Fruit fly (Drosophila melanogaster) whole organism, embryonic: Measurements from ENCODE around the gene RhoGDI.

ENCODE experiments used
- Ada2b ChIP-seq: fragments of 200-800 bp; sonication (Bioruptor generic); IDR thresholded peaks from 2 replicates; pipeline ENCODE4 v1.3.6; 2022; ENCODE audit warnings: missing biosample characterization, missing genetic modification characterization
- Asciz ChIP-seq: fragments of 200-800 bp; sonication (Bioruptor generic); optimal IDR thresholded peaks from 2 replicates; lab custom pipeline; 2017; ENCODE audit warnings: missing biosample characterization, mild to moderate bottlenecking, missing genetic modification characterization, missing genetic modification reagents
- CG10209 ChIP-seq: fragments of 200-800 bp; sonication (Bioruptor generic); optimal IDR thresholded peaks from 3 replicates; lab custom pipeline; 2017; ENCODE audit warnings: missing biosample characterization, mild to moderate bottlenecking, missing genetic modification characterization, missing genetic modification reagents
- CG11504 ChIP-seq: fragments of 200-800 bp; sonication (Bioruptor generic); optimal IDR thresholded peaks from 3 replicates; lab custom pipeline; 2019; ENCODE audit warnings: missing biosample characterization, mild to moderate bottlenecking, missing genetic modification characterization, moderate library complexity
- CG11695 ChIP-seq: fragments of 200-800 bp; sonication (Bioruptor generic); IDR thresholded peaks from 3 replicates; pipeline ENCODE4 v1.3.6; 2022; ENCODE audit warnings: missing biosample characterization, missing genetic modification characterization
- CG12104 ChIP-seq: fragments of 200-800 bp; sonication (Bioruptor generic); optimal IDR thresholded peaks from 3 replicates; lab custom pipeline; 2016; ENCODE audit warnings: missing biosample characterization, missing genetic modification characterization
- CG12391 ChIP-seq: fragments of 200-800 bp; sonication (Bioruptor generic); optimal IDR thresholded peaks from 3 replicates; lab custom pipeline; 2018; ENCODE audit warnings: missing biosample characterization, mild to moderate bottlenecking, missing genetic modification characterization, moderate library complexity
- CG13123 ChIP-seq: fragments of 200-800 bp; sonication (Bioruptor generic); optimal IDR thresholded peaks from 2 replicates; lab custom pipeline; 2016; ENCODE audit warnings: missing biosample characterization, missing genetic modification characterization
- CG13424 ChIP-seq: fragments of 200-800 bp; sonication (Bioruptor generic); optimal IDR thresholded peaks from 2 replicates; lab custom pipeline; 2019; ENCODE audit warnings: missing biosample characterization, mild to moderate bottlenecking, missing genetic modification characterization, moderate library complexity
- CG13775 ChIP-seq: fragments of 200-800 bp; sonication (Bioruptor generic); optimal IDR thresholded peaks from 3 replicates; lab custom pipeline; 2017; ENCODE audit warnings: missing biosample characterization, mild to moderate bottlenecking, missing genetic modification characterization
- CG13894 ChIP-seq: fragments of 200-800 bp; sonication (Bioruptor generic); optimal IDR thresholded peaks from 3 replicates; lab custom pipeline; 2018; ENCODE audit warnings: missing biosample characterization, mild to moderate bottlenecking, missing genetic modification characterization, moderate library complexity
- CG14965 ChIP-seq: fragments of 200-800 bp; sonication (Bioruptor generic); optimal IDR thresholded peaks from 2 replicates; lab custom pipeline; 2016; ENCODE audit warnings: missing biosample characterization, missing genetic modification characterization, borderline replicate concordance
- CG15514 ChIP-seq: fragments of 200-800 bp; sonication (Bioruptor generic); optimal IDR thresholded peaks from 3 replicates; lab custom pipeline; 2017; ENCODE audit warnings: missing biosample characterization, missing genetic modification characterization, mild to moderate bottlenecking, moderate library complexity, missing genetic modification reagents
- CG34376 ChIP-seq: fragments of 200-800 bp; sonication (Bioruptor generic); optimal IDR thresholded peaks from 2 replicates; lab custom pipeline; 2018; ENCODE audit warnings: missing biosample characterization, mild to moderate bottlenecking, missing genetic modification characterization
- CG4424 ChIP-seq: fragments of 200-800 bp; sonication (Bioruptor generic); optimal IDR thresholded peaks from 3 replicates; lab custom pipeline; 2016; ENCODE audit warnings: missing biosample characterization, missing genetic modification characterization
- CG6654 ChIP-seq: fragments of 200-800 bp; sonication (Bioruptor generic); optimal IDR thresholded peaks from 2 replicates; lab custom pipeline; 2017; ENCODE audit warnings: missing biosample characterization, mild to moderate bottlenecking, missing genetic modification characterization
- CG6854 ChIP-seq: fragments of 200-800 bp; sonication (Bioruptor generic); optimal IDR thresholded peaks from 3 replicates; lab custom pipeline; 2017; ENCODE audit warnings: missing biosample characterization, mild to moderate bottlenecking, missing genetic modification characterization
- CG7372 ChIP-seq: fragments of 200-800 bp; sonication (Bioruptor generic); IDR thresholded peaks from 2 replicates; pipeline ENCODE4 v1.3.6; 2022; ENCODE audit warnings: missing biosample characterization, missing genetic modification characterization
- CG7786 ChIP-seq: fragments of 200-800 bp; sonication (Bioruptor generic); optimal IDR thresholded peaks from 2 replicates; lab custom pipeline; 2016; ENCODE audit warnings: missing biosample characterization, missing genetic modification characterization
- CG8290 ChIP-seq, 3 experiments: fragments of 200-800 bp; sonication (Bioruptor generic); optimal IDR thresholded peaks; 2 replicates each; lab custom pipeline; 2016 to 2019; ENCODE audit warnings: missing biosample characterization in 3 of 3, missing genetic modification characterization in 3 of 3, mild to moderate bottlenecking in 2 of 3, moderate library complexity in 1 of 3
- CG8478 ChIP-seq: fragments of >200 bp; optimal IDR thresholded peaks from 2 replicates; lab custom pipeline; 2018
- Dp ChIP-seq: fragments of 200-800 bp; sonication (Bioruptor generic); optimal IDR thresholded peaks from 2 replicates; lab custom pipeline; 2018; ENCODE audit warnings: missing biosample characterization, mild to moderate bottlenecking, missing genetic modification characterization, moderate library complexity
- GATAe ChIP-seq: fragments of 200-800 bp; sonication (Bioruptor generic); conservative IDR thresholded peaks from 2 replicates; pipeline ENCODE4 v1.3.6; 2022; ENCODE audit warnings: missing biosample characterization, missing genetic modification characterization
- HmgZ ChIP-seq: fragments of 200-800 bp; sonication (Bioruptor generic); optimal IDR thresholded peaks from 2 replicates; lab custom pipeline; 2018; ENCODE audit warnings: missing biosample characterization, mild to moderate bottlenecking, missing genetic modification characterization
- Med ChIP-seq: fragments of 200-800 bp; sonication (Bioruptor generic); peaks from one replicate; lab custom pipeline; 2016; ENCODE audit warnings: missing biosample characterization, missing genetic modification characterization, mild to moderate bottlenecking, inconsistent platforms, moderate library complexity
- Oli ChIP-seq: fragments of 200-800 bp; sonication (Bioruptor generic); optimal IDR thresholded peaks from 2 replicates; lab custom pipeline; 2018; ENCODE audit warnings: missing biosample characterization, mild to moderate bottlenecking, missing genetic modification characterization, moderate library complexity
- Taf1 ChIP-seq: fragments of 200-800 bp; sonication (Bioruptor generic); IDR thresholded peaks from 2 replicates; pipeline ENCODE4 v1.3.6; 2022; ENCODE audit warnings: missing biosample characterization, missing genetic modification characterization
- Usf ChIP-seq: fragments of 200-800 bp; sonication (Bioruptor generic); optimal IDR thresholded peaks from 2 replicates; lab custom pipeline; 2017; ENCODE audit warnings: missing genotype, missing biosample characterization, missing genetic modification characterization
- amos ChIP-seq: fragments of 200-800 bp; sonication (Bioruptor generic); IDR thresholded peaks from 2 replicates; pipeline ENCODE4 v1.3.6; 2022; ENCODE audit warnings: missing biosample characterization, missing genetic modification characterization; ENCODE audit not compliant: partially characterized antibody
- chm ChIP-seq: fragments of 200-800 bp; sonication (Bioruptor generic); IDR thresholded peaks from 2 replicates; pipeline ENCODE4 v1.3.6; 2022; ENCODE audit warnings: missing biosample characterization, missing genetic modification characterization
- dan ChIP-seq: fragments of 200-800 bp; sonication (Bioruptor generic); IDR thresholded peaks from 2 replicates; pipeline ENCODE4 v1.3.6; 2022; ENCODE audit warnings: missing biosample characterization, missing genetic modification characterization
- dm ChIP-seq: fragments of 200-800 bp; sonication (Bioruptor generic); optimal IDR thresholded peaks from 3 replicates; lab custom pipeline; 2016; ENCODE audit warnings: missing biosample characterization, missing genetic modification characterization
- dmrt99B ChIP-seq: fragments of 200-800 bp; sonication (Bioruptor generic); optimal IDR thresholded peaks from 2 replicates; lab custom pipeline; 2018; ENCODE audit warnings: missing biosample characterization, mild to moderate bottlenecking, missing genetic modification characterization, moderate library complexity
- gcm2 ChIP-seq: fragments of 200-800 bp; sonication (Bioruptor generic); optimal IDR thresholded peaks from 2 replicates; lab custom pipeline; 2016; ENCODE audit warnings: missing biosample characterization, missing genetic modification characterization
- grau ChIP-seq: fragments of 200-800 bp; optimal IDR thresholded peaks from 3 replicates; lab custom pipeline; 2019; ENCODE audit warnings: missing biosample characterization, mild to moderate bottlenecking, missing genetic modification characterization, moderate library complexity
- grn ChIP-seq: fragments of 200-800 bp; sonication (Bioruptor generic); optimal IDR thresholded peaks from 3 replicates; lab custom pipeline; 2017; ENCODE audit warnings: missing biosample characterization, missing genetic modification characterization
- hth ChIP-seq: fragments of >200 bp; optimal IDR thresholded peaks from 2 replicates; lab custom pipeline; 2017; ENCODE audit warnings: inconsistent platforms
- ind ChIP-seq: fragments of 200-800 bp; sonication (Bioruptor generic); optimal IDR thresholded peaks from 3 replicates; lab custom pipeline; 2016; ENCODE audit warnings: missing biosample characterization, missing genetic modification characterization
- insv ChIP-seq, 2 experiments: fragments of 200-800 bp; sonication (Bioruptor generic); optimal IDR thresholded peaks; 3 replicates each; lab custom pipeline; 2016 to 2018; ENCODE audit warnings: missing biosample characterization in 2 of 2, missing genetic modification characterization in 2 of 2
- odd ChIP-seq: fragments of 200-800 bp; sonication (Bioruptor generic); optimal IDR thresholded peaks from 2 replicates; lab custom pipeline; 2017; ENCODE audit warnings: missing biosample characterization, mild to moderate bottlenecking, missing genetic modification characterization
- pita ChIP-seq: fragments of 200-800 bp; sonication (Bioruptor generic); optimal IDR thresholded peaks from 2 replicates; lab custom pipeline; 2017; ENCODE audit warnings: missing biosample characterization, mild to moderate bottlenecking, missing genetic modification characterization
- pzg ChIP-seq: fragments of 200-800 bp; sonication (Bioruptor generic); optimal IDR thresholded peaks from 3 replicates; lab custom pipeline; 2018; ENCODE audit warnings: missing biosample characterization, mild to moderate bottlenecking, missing genetic modification characterization, moderate library complexity
- ranshi ChIP-seq: fragments of 200-800 bp; sonication (Bioruptor generic); IDR thresholded peaks from 2 replicates; pipeline ENCODE4 v1.3.6; 2022; ENCODE audit warnings: missing biosample characterization, missing genetic modification characterization
- sd ChIP-seq: fragments of 200-800 bp; sonication (Bioruptor generic); optimal IDR thresholded peaks from 3 replicates; lab custom pipeline; 2018; ENCODE audit warnings: missing biosample characterization, mild to moderate bottlenecking, missing genetic modification characterization, moderate library complexity
- sens ChIP-seq: fragments of 200-800 bp; sonication (Bioruptor generic); peaks from one replicate; lab custom pipeline; 2016; ENCODE audit warnings: missing biosample characterization, missing genetic modification characterization
- sima ChIP-seq: fragments of 200-800 bp; sonication (Bioruptor generic); optimal IDR thresholded peaks from 2 replicates; lab custom pipeline; 2016; ENCODE audit warnings: missing biosample characterization, missing genetic modification characterization
- sug ChIP-seq: fragments of 200-800 bp; optimal IDR thresholded peaks from 2 replicates; lab custom pipeline; 2019; ENCODE audit warnings: missing biosample characterization, mild to moderate bottlenecking, missing genetic modification characterization, moderate library complexity

RhoGDI gene

dm6 chr3L:19929719-19930334 is 1.3 kb downstream of the RhoGDI start (continued):
- no peak for TF ChIP-seq ind (GFP tag; lab: Kevin White, UChicago)
- no peak for TF ChIP-seq Dp (GFP tag; lab: Kevin White, UChicago)
- peak; percentile 24 for TF ChIP-seq CG13894 (tag; lab: Kevin White, UChicago)
- no peak for TF ChIP-seq Ada2b (GFP tag; lab: Robert Waterston, UW)
- TF ChIP-seq dan, result no peak
- no peak for TF ChIP-seq pita
- no peak for TF ChIP-seq amos (GFP tag; lab: Robert Waterston, UW)
- peak; percentile 56; the same call in 1 of the 2 replicates for TF ChIP-seq GATAe (GFP tag; lab: Robert Waterston, UW)
- no peak for TF ChIP-seq dm

dm6 chr3L:19931391-19931790 is 2.8 kb downstream of the RhoGDI start, which contains the start of gene CG46462:
Gene CG46462, plus strand, starts transcription at chr3L:19931691.
- TF ChIP-seq CG12104 (GFP tag; lab: Kevin White, UChicago) (no peak), gcm2 (no peak), CG13775 (GFP tag; lab: Kevin White, UChicago) (no peak)

- TF ChIP-seq CG15514 (GFP tag; lab: Kevin White, UChicago) (peak; percentile 48), dmrt99B (tag; lab: Kevin White, UChicago) (peak; percentile 40), insv (GFP tag; optimal IDR thresholded peaks at IDR 0.05; lab: Kevin White, UChicago) (peak in 1 of 2 experiments; percentile 12), CG8290 (GFP tag; optimal IDR thresholded peaks at IDR 0.05; lab: Kevin White, UChicago) (no peak), CG8290 (tag; optimal IDR thresholded peaks at IDR 0.05; lab: Kevin White, UChicago) (peak in 1 of 2 experiments; percentile 70), Med (GFP tag; lab: Kevin White, UChicago) (peak; percentile 89), Usf (no peak), CG34376 (peak; percentile 86), Asciz (GFP tag; lab: Kevin White, UChicago) (peak; percentile 56), amos (GFP tag; lab: Robert Waterston, UW) (no peak), grn (GFP tag; lab: Kevin White, UChicago) (peak; percentile 40), sd (tag; lab: Kevin White, UChicago) (peak; percentile 74), sug (tag; lab: Kevin White, UChicago) (peak; percentile 79), CG11504 (peak; percentile 99), Taf1 (GFP tag; lab: Robert Waterston, UW) (no peak), sens (GFP tag; lab: Kevin White, UChicago) (peak; percentile 85), chm (GFP tag; lab: Robert Waterston, UW) (peak; percentile 61; the same call in 1 of the 2 replicates), hth (lab: Kevin White, UChicago) (no peak), ranshi (GFP tag; lab: Robert Waterston, UW) (peak; percentile 37; the same call in 1 of the 2 replicates), pzg (GFP tag; lab: Kevin White, UChicago) (no peak), CG7786 (GFP tag; lab: Kevin White, UChicago) (peak; percentile 11), CG13424 (peak; percentile 24), CG11695 (GFP tag; lab: Robert Waterston, UW) (peak; percentile 56; the same call in 2 of the 3 replicates), CG4424 (GFP tag; lab: Kevin White, UChicago) (peak; percentile 36), Oli (tag; lab: Kevin White, UChicago) (peak; percentile 1), CG8478 (lab: Kevin White, UChicago) (no peak), CG12391 (no peak), CG7372 (GFP tag; lab: Robert Waterston, UW) (peak; percentile 78), HmgZ (tag; lab: Kevin White, UChicago) (peak; percentile 27), sima (GFP tag; lab: Kevin White, UChicago) (no peak), grau (tag; lab: Kevin White, UChicago) (peak; percentile 23), CG6854 (GFP tag; lab: Kevin White, UChicago) (peak; percentile 23), CG10209 (GFP tag; lab: Kevin White, UChicago) (peak; percentile 34), CG6654 (no peak), CG13123 (GFP tag; lab: Kevin White, UChicago) (no peak), CG14965 (GFP tag; lab: Kevin White, UChicago) (peak; percentile 1), odd (GFP tag; lab: Kevin White, UChicago) (peak; percentile 44)
These were observed 4.4 kb downstream of the RhoGDI start for dm6 chr3L:19932917-19933316.
